Fruit fly (Drosophila melanogaster) whole organism, wandering third instar larva: Measurements from ENCODE around the gene zye.

Source experiments
- Abd-B ChIP-seq: fragments of >200 bp; optimal IDR thresholded peaks from 2 replicates; lab custom pipeline; 2017; ENCODE audit warnings: missing biosample characterization, missing genetic modification characterization
- CG32264 ChIP-seq: fragments of 200-800 bp; sonication (Bioruptor generic); optimal IDR thresholded peaks from 2 replicates; lab custom pipeline; 2016; ENCODE audit warnings: missing biosample characterization, missing genetic modification characterization
- CG9705 ChIP-seq: fragments of 200-800 bp; sonication (Bioruptor generic); optimal IDR thresholded peaks from 2 replicates; lab custom pipeline; 2018; ENCODE audit warnings: missing biosample characterization, mild to moderate bottlenecking, missing genetic modification characterization
- CrebA ChIP-seq: fragments of 200-800 bp; sonication (Bioruptor generic); optimal IDR thresholded peaks from 2 replicates; lab custom pipeline; 2016; ENCODE audit warnings: missing biosample characterization, mild to moderate bottlenecking, missing genetic modification characterization, borderline replicate concordance
- Dfd ChIP-seq: fragments of >200 bp; optimal IDR thresholded peaks from 2 replicates; lab custom pipeline; 2017; ENCODE audit warnings: missing biosample characterization, missing genetic modification characterization
- Dif ChIP-seq: fragments of 200-275, 200-300 bp; sonication (Bioruptor generic); optimal IDR thresholded peaks from 2 replicates; lab custom pipeline; 2018; ENCODE audit warnings: missing biosample characterization, missing genetic modification characterization; ENCODE audit not compliant: partially characterized antibody
- GATAd ChIP-seq: sonication (Bioruptor generic); optimal IDR thresholded peaks from 2 replicates; lab custom pipeline; 2016; ENCODE audit warnings: missing biosample characterization, missing genetic modification characterization
- HLH106 ChIP-seq: fragments of 200-800 bp; optimal IDR thresholded peaks from 3 replicates; lab custom pipeline; 2019; ENCODE audit warnings: missing biosample characterization, mild to moderate bottlenecking, missing genetic modification characterization, moderate library complexity
- Hnf4 ChIP-seq: fragments of 200-800 bp; sonication (Bioruptor generic); optimal IDR thresholded peaks from 2 replicates; lab custom pipeline; 2016; ENCODE audit warnings: missing biosample characterization, mild to moderate bottlenecking, missing genetic modification characterization
- Hr78 ChIP-seq: fragments of >200 bp; optimal IDR thresholded peaks from 2 replicates; lab custom pipeline; 2017; ENCODE audit warnings: missing biosample characterization, missing genetic modification characterization
- Hr83 ChIP-seq: fragments of 200-300 bp; sonication (Bioruptor generic); optimal IDR thresholded peaks from 2 replicates; lab custom pipeline; 2016; ENCODE audit warnings: missing biosample characterization, mild to moderate bottlenecking, missing genetic modification characterization, moderate library complexity; ENCODE audit not compliant: poor library complexity, severe bottlenecking
- Jra ChIP-seq: sonication (Bioruptor generic); optimal IDR thresholded peaks from 2 replicates; lab custom pipeline; 2016; ENCODE audit warnings: missing biosample characterization, missing genetic modification characterization
- Mio ChIP-seq: sonication (Bioruptor generic); optimal IDR thresholded peaks from 2 replicates; lab custom pipeline; 2016; ENCODE audit warnings: missing biosample characterization, missing genetic modification characterization
- Myc ChIP-seq: fragments of >200 bp; optimal IDR thresholded peaks from 2 replicates; lab custom pipeline; 2017
- N ChIP-seq: fragments of >200 bp; optimal IDR thresholded peaks from 2 replicates; lab custom pipeline; 2018; ENCODE audit warnings: missing biosample characterization, missing external identifiers, missing genetic modification characterization
- OdsH ChIP-seq: fragments of 200-800 bp; sonication (Bioruptor generic); optimal IDR thresholded peaks from 2 replicates; lab custom pipeline; 2016; ENCODE audit warnings: missing biosample characterization, mild to moderate bottlenecking, missing genetic modification characterization
- Rel ChIP-seq, 2 experiments: fragments of 200-800 bp; sonication (Bioruptor generic) in 1 of 2; optimal IDR thresholded peaks; 2 replicates in 1 of 2; 3 replicates in 1 of 2; lab custom pipeline; 2016 to 2019; ENCODE audit warnings: mild to moderate bottlenecking in 2 of 2, missing biosample characterization in 2 of 2, missing genetic modification characterization in 2 of 2, moderate library complexity in 1 of 2
- Sp1 ChIP-seq: fragments of 200-800 bp; sonication (Bioruptor generic); optimal IDR thresholded peaks from 3 replicates; lab custom pipeline; 2019; ENCODE audit warnings: missing biosample characterization, mild to moderate bottlenecking, missing genetic modification characterization, moderate library complexity
- Vsx2 ChIP-seq: fragments of 200-300, 225-300 bp; sonication (Bioruptor generic); optimal IDR thresholded peaks from 2 replicates; lab custom pipeline; 2018; ENCODE audit warnings: missing biosample characterization, missing genetic modification characterization; ENCODE audit not compliant: partially characterized antibody
- br ChIP-seq: fragments of 200-800 bp; sonication (Bioruptor generic); optimal IDR thresholded peaks from 2 replicates; lab custom pipeline; 2016; ENCODE audit warnings: missing biosample characterization, missing genetic modification characterization
- brk ChIP-seq: fragments of 200-800 bp; sonication (Bioruptor generic); optimal IDR thresholded peaks from 2 replicates; lab custom pipeline; 2016; ENCODE audit warnings: missing biosample characterization, mild to moderate bottlenecking, missing genetic modification characterization
- dl ChIP-seq, 2 experiments: fragments of 175-275, 200-275 bp in 1 of 2; fragments of 200-275 bp in 1 of 2; sonication (Bioruptor generic); optimal IDR thresholded peaks; lab custom pipeline; 2018; ENCODE audit warnings: mild to moderate bottlenecking in 2 of 2, missing biosample characterization in 2 of 2, missing genetic modification characterization in 2 of 2, moderate library complexity in 2 of 2; ENCODE audit not compliant: partially characterized antibody in 2 of 2, insufficient read depth in 1 of 2
- dmrt93B ChIP-seq: fragments of 200-800 bp; sonication (Bioruptor generic); optimal IDR thresholded peaks from 2 replicates; lab custom pipeline; 2018; ENCODE audit warnings: missing biosample characterization, mild to moderate bottlenecking, missing genetic modification characterization
- dsf ChIP-seq: sonication (Bioruptor generic); optimal IDR thresholded peaks from 2 replicates; lab custom pipeline; 2016; ENCODE audit warnings: missing biosample characterization, missing genetic modification characterization, borderline replicate concordance
- ey ChIP-seq: fragments of 200-800 bp; sonication (Bioruptor generic); optimal IDR thresholded peaks from 2 replicates; lab custom pipeline; 2016; ENCODE audit warnings: missing biosample characterization, missing genetic modification characterization
- foxo ChIP-seq, 2 experiments: fragments of 200-800 bp; sonication (Bioruptor generic); optimal IDR thresholded peaks; 2 replicates in 1 of 2; 3 replicates in 1 of 2; lab custom pipeline; 2016 to 2017; ENCODE audit warnings: missing biosample characterization in 2 of 2, missing genetic modification characterization in 2 of 2
- fru ChIP-seq: fragments of 200-800 bp; sonication (Bioruptor generic); optimal IDR thresholded peaks from 3 replicates; lab custom pipeline; 2016; ENCODE audit warnings: missing biosample characterization, mild to moderate bottlenecking, missing genetic modification characterization
- h ChIP-seq: fragments of 200-800 bp; sonication (Bioruptor generic); optimal IDR thresholded peaks from 3 replicates; lab custom pipeline; 2016; ENCODE audit warnings: missing biosample characterization, mild to moderate bottlenecking, missing genetic modification characterization
- jim ChIP-seq: fragments of 175-275, 200-325 bp; sonication (Bioruptor generic); optimal IDR thresholded peaks from 2 replicates; lab custom pipeline; 2016; ENCODE audit warnings: missing biosample characterization, mild to moderate bottlenecking, missing genetic modification characterization
- lola ChIP-seq: fragments of >200 bp; optimal IDR thresholded peaks from 2 replicates; lab custom pipeline; 2017; ENCODE audit warnings: missing biosample characterization, missing genetic modification characterization
- pan ChIP-seq: fragments of >200 bp; optimal IDR thresholded peaks from 2 replicates; lab custom pipeline; 2017
- psq ChIP-seq: fragments of 200-800 bp; sonication (Bioruptor generic); optimal IDR thresholded peaks from 3 replicates; lab custom pipeline; 2017; ENCODE audit warnings: missing biosample characterization, mild to moderate bottlenecking, missing genetic modification characterization, moderate library complexity
- rgr ChIP-seq: fragments of 200-800 bp; sonication (Bioruptor generic); optimal IDR thresholded peaks from 3 replicates; lab custom pipeline; 2016; ENCODE audit warnings: missing biosample characterization, mild to moderate bottlenecking, missing genetic modification characterization
- sage ChIP-seq: fragments of 200-800 bp; sonication (Bioruptor generic); optimal IDR thresholded peaks from 2 replicates; lab custom pipeline; 2016; ENCODE audit warnings: missing biosample characterization, mild to moderate bottlenecking, missing genetic modification characterization
- sv ChIP-seq: fragments of 200-800 bp; sonication (Bioruptor generic); optimal IDR thresholded peaks from 3 replicates; lab custom pipeline; 2016; ENCODE audit warnings: missing biosample characterization, missing genetic modification characterization
- tai ChIP-seq: sonication (Bioruptor generic); optimal IDR thresholded peaks from 2 replicates; lab custom pipeline; 2016; ENCODE audit warnings: missing biosample characterization, missing genetic modification characterization
- usp ChIP-seq: fragments of >200 bp; optimal IDR thresholded peaks from 2 replicates; lab custom pipeline; 2017; ENCODE audit warnings: missing biosample characterization, missing genetic modification characterization
- woc ChIP-seq: sonication (Bioruptor generic); optimal IDR thresholded peaks from 2 replicates; lab custom pipeline; 2016; ENCODE audit warnings: missing biosample characterization, mild to moderate bottlenecking, missing genetic modification characterization

Gene zye

dm6 chr3L:20388983-20389382 lies 24.4 kb upstream of the zye start:
- TF ChIP-seq sv (GFP tag; lab: Kevin White, UChicago) (no peak), ey (GFP tag; lab: Kevin White, UChicago) (peak; percentile 57), OdsH (GFP tag; lab: Kevin White, UChicago) (peak; percentile 40), brk (GFP tag; lab: Kevin White, UChicago) (peak; percentile 20), rgr (GFP tag; lab: Kevin White, UChicago) (peak; percentile 51), Hr78 (GFP tag; lab: Kevin White, UChicago) (no peak), CG9705 (no peak), fru (GFP tag; lab: Kevin White, UChicago) (peak; percentile 24), h (GFP tag; lab: Kevin White, UChicago) (peak; percentile 73), foxo (GFP tag; optimal IDR thresholded peaks at IDR 0.05; lab: Kevin White, UChicago) (peak in 1 of 2 experiments; percentile 44)
- TF ChIP-seq, all 38 proteins: peak for 7

DNA sequence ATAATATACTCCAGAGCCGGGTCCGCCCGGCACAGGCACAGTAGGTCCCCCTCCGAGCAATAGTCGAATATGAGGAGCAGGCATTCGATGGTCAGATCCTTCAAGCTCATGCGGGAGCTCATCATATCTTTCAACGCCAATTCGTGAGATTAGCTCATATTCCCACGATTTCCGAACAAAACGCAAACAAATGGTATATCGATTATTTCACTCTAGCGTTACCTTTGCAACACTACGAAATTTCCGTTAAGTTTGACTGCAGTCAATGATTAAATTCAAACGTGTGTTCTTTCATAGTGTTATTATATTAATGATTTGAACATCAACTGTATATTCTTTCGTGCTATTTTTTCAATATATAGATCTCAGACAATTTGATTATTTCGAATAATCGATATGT lies 20.0 kb upstream of the zye start, which contains the start of gene CG33969:
CG33969 (minus strand) TSS at position 197 of the 400 bp plus-strand sequence.
- TF ChIP-seq h (GFP tag; lab: Kevin White, UChicago): peak; percentile 8
- no peak for TF ChIP-seq Dif (GFP tag; lab: Kevin White, UChicago)
- no peak for TF ChIP-seq N (GFP tag; lab: Kevin White, UChicago)
- no peak for TF ChIP-seq fru (GFP tag; lab: Kevin White, UChicago)
- no peak for TF ChIP-seq Rel (GFP tag; optimal IDR thresholded peaks at IDR 0.05; lab: Kevin White, UChicago)
- peak; percentile 49 for TF ChIP-seq Rel (tag; optimal IDR thresholded peaks at IDR 0.05; lab: Kevin White, UChicago)
- no peak for TF ChIP-seq Hnf4 (GFP tag; lab: Kevin White, UChicago)
- peak; percentile 11 for TF ChIP-seq Jra (GFP tag; lab: Kevin White, UChicago)

DNA sequence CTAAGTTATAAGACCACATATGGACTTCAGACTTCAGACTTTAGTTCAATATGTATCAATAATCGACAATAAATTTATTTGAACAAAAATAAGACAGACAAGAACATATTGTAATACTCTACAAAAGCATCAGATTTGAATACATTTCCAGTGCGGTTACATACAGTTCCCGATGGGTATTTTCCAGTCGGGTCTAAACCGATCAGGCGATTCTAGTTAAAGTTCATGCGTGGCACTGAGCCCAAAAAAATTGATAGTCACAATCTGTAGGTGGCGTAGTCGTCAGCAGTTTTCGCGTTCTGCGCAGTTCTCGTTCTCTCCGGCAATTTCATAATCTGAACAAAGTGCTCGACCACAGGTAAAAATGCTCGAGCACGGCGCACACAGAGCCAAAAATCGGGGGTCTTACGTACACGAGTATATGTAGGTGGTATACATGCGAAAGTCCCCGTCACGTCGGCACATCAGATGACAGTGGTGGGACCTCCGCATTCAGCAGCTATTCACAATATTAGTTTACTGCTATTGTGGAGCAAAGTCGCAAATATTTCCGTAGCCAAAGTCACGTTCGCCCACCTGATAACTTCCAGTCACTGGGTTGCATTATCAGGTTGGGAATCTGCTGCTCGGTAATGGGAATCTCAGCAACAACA lies 18.0 kb upstream of the zye start:
- no peak for TF ChIP-seq lola (GFP tag; lab: Kevin White, UChicago)
- peak; percentile 59 for TF ChIP-seq psq (GFP tag; lab: Kevin White, UChicago)
- no peak for TF ChIP-seq Dif (GFP tag; lab: Kevin White, UChicago)
- TF ChIP-seq Jra (GFP tag; lab: Kevin White, UChicago): no peak
- TF ChIP-seq CG32264: peak; percentile 33
- TF ChIP-seq pan (lab: Kevin White, UChicago): no peak
- TF ChIP-seq OdsH (GFP tag; lab: Kevin White, UChicago): peak; percentile 58
- TF ChIP-seq Mio: no peak
- peak; percentile 30 for TF ChIP-seq Hnf4 (GFP tag; lab: Kevin White, UChicago)
- peak; percentile 50 for TF ChIP-seq woc (GFP tag; lab: Kevin White, UChicago)
- TF ChIP-seq foxo (GFP tag; optimal IDR thresholded peaks at IDR 0.05; lab: Kevin White, UChicago): peak in 1 of 2 experiments; percentile 71
- no peak for TF ChIP-seq Myc (lab: Kevin White, UChicago)
- TF ChIP-seq HLH106 (tag; lab: Kevin White, UChicago): peak; percentile 25
- peak; percentile 68 for TF ChIP-seq fru (GFP tag; lab: Kevin White, UChicago)
- TF ChIP-seq tai: no peak
- TF ChIP-seq dmrt93B: no peak
- no peak for TF ChIP-seq jim (GFP tag; lab: Kevin White, UChicago)
- peak; percentile 54 for TF ChIP-seq ey (GFP tag; lab: Kevin White, UChicago)
- TF ChIP-seq Hr83 (GFP tag; lab: Kevin White, UChicago): peak; percentile 3
- peak; percentile 53 for TF ChIP-seq br (GFP tag; lab: Kevin White, UChicago)
- TF ChIP-seq Abd-B: no peak
- no peak for TF ChIP-seq Vsx2 (GFP tag; lab: Kevin White, UChicago)
- TF ChIP-seq h (GFP tag; lab: Kevin White, UChicago): peak; percentile 68
- TF ChIP-seq Hr78 (GFP tag; lab: Kevin White, UChicago): no peak
- TF ChIP-seq CG9705: no peak
- peak; percentile 8 for TF ChIP-seq sv (GFP tag; lab: Kevin White, UChicago)
- TF ChIP-seq sage (GFP tag; lab: Kevin White, UChicago): no peak
- TF ChIP-seq CrebA: no peak
- TF ChIP-seq N (GFP tag; lab: Kevin White, UChicago): no peak
- TF ChIP-seq dl (GFP tag; optimal IDR thresholded peaks at IDR 0.05; lab: Kevin White, UChicago; ENCODE audit: insufficient read depth in 1 of 2, partially characterized antibody in 2 of 2): no peak
- peak; percentile 46 for TF ChIP-seq Sp1 (GFP tag; lab: Kevin White, UChicago)
- no peak for TF ChIP-seq usp (GFP tag; lab: Kevin White, UChicago)
- no peak for TF ChIP-seq Dfd (GFP tag; lab: Kevin White, UChicago)
- TF ChIP-seq brk (GFP tag; lab: Kevin White, UChicago): peak; percentile 29
- TF ChIP-seq Rel (GFP tag; optimal IDR thresholded peaks at IDR 0.05; lab: Kevin White, UChicago): no peak
- peak; percentile 91 for TF ChIP-seq Rel (tag; optimal IDR thresholded peaks at IDR 0.05; lab: Kevin White, UChicago)
- no peak for TF ChIP-seq GATAd (GFP tag; lab: Kevin White, UChicago)
- peak; percentile 62 for TF ChIP-seq rgr (GFP tag; lab: Kevin White, UChicago)
- TF ChIP-seq dsf (GFP tag; lab: Kevin White, UChicago): no peak
- TF ChIP-seq, all 38 proteins: peak for 17
